Worm (Caenorhabditis elegans) whole organism, mixed stage, embryonic: ENCODE results near the gene Y57A10C.1.

ENCODE experiments used
- elt-3 ChIP-seq: fragments of 150-350 bp; optimal IDR thresholded peaks from 2 replicates; lab custom pipeline; 2014; ENCODE audit warnings: missing biosample characterization, missing genetic modification characterization
- lsy-2 ChIP-seq: fragments of 150-350 bp; optimal IDR thresholded peaks from 2 replicates; lab custom pipeline; 2014; ENCODE audit warnings: missing biosample characterization, missing genetic modification characterization
- nhr-28 ChIP-seq: fragments of 150-350 bp; optimal IDR thresholded peaks from 2 replicates; lab custom pipeline; 2014; ENCODE audit warnings: missing biosample characterization, missing genetic modification characterization
- sem-2 ChIP-seq: fragments of 200-800 bp; sonication (Bioruptor generic); optimal IDR thresholded peaks from 2 replicates; lab custom pipeline; 2018; ENCODE audit warnings: mild to moderate bottlenecking, missing genetic modification characterization, missing compliant biosample characterization
- ztf-11 ChIP-seq: fragments of 150-350 bp; optimal IDR thresholded peaks from 2 replicates; lab custom pipeline; 2014; ENCODE audit warnings: missing biosample characterization, missing genetic modification characterization

- no peak for TF ChIP-seq ztf-11 (tag; lab: Kevin White, UChicago)
- TF ChIP-seq lsy-2 (tag; lab: Kevin White, UChicago) = no peak
- no peak for TF ChIP-seq nhr-28 (tag; lab: Kevin White, UChicago)
- TF ChIP-seq elt-3 (tag; lab: Kevin White, UChicago) = no peak
- TF ChIP-seq sem-2 (GFP tag; lab: Kevin White, UChicago) = no peak
These were observed 20.0 kb upstream of the Y57A10C.1 start, which contains the start of gene dct-12 for ce11 chrII:12432356-12432755.
